Fruit fly (Drosophila melanogaster): ENCODE measurements around the gene CG45081.

- TF ChIP-seq h (optimal IDR thresholded peaks at IDR 0.05): no peak
- no peak for TF ChIP-seq psq (optimal IDR thresholded peaks at IDR 0.05)
- no peak for TF ChIP-seq Myc (optimal IDR thresholded peaks at IDR 0.05)
- TF ChIP-seq ttk (optimal IDR thresholded peaks at IDR 0.05): no peak
- TF ChIP-seq insv (optimal IDR thresholded peaks at IDR 0.05): no peak
Measured at dm6 chr3L:19225687-19226086, 40.2 kb upstream of the CG45081 start.

Data from Kc167 (cell line).